Fruit fly (Drosophila melanogaster) whole organism, wandering third instar larva: Measurements from ENCODE around the gene FucT6.
A peak's percentile ranks its signal among the peaks of the same experiment; 100 is the strongest.

Source experiments
- Abd-B ChIP-seq: fragments of >200 bp; optimal IDR thresholded peaks from 2 replicates; lab custom pipeline; 2017; ENCODE audit warnings: missing biosample characterization, missing genetic modification characterization
- CG32264 ChIP-seq: fragments of 200-800 bp; sonication (Bioruptor generic); optimal IDR thresholded peaks from 2 replicates; lab custom pipeline; 2016; ENCODE audit warnings: missing biosample characterization, missing genetic modification characterization
- CrebA ChIP-seq: fragments of 200-800 bp; sonication (Bioruptor generic); optimal IDR thresholded peaks from 2 replicates; lab custom pipeline; 2016; ENCODE audit warnings: missing biosample characterization, mild to moderate bottlenecking, missing genetic modification characterization, borderline replicate concordance
- GATAd ChIP-seq: sonication (Bioruptor generic); optimal IDR thresholded peaks from 2 replicates; lab custom pipeline; 2016; ENCODE audit warnings: missing biosample characterization, missing genetic modification characterization
- HLH106 ChIP-seq: fragments of 200-800 bp; optimal IDR thresholded peaks from 3 replicates; lab custom pipeline; 2019; ENCODE audit warnings: missing biosample characterization, mild to moderate bottlenecking, missing genetic modification characterization, moderate library complexity
- Hr83 ChIP-seq: fragments of 200-300 bp; sonication (Bioruptor generic); optimal IDR thresholded peaks from 2 replicates; lab custom pipeline; 2016; ENCODE audit warnings: missing biosample characterization, mild to moderate bottlenecking, missing genetic modification characterization, moderate library complexity; ENCODE audit not compliant: poor library complexity, severe bottlenecking
- brk ChIP-seq: fragments of 200-800 bp; sonication (Bioruptor generic); optimal IDR thresholded peaks from 2 replicates; lab custom pipeline; 2016; ENCODE audit warnings: missing biosample characterization, mild to moderate bottlenecking, missing genetic modification characterization
- dsf ChIP-seq: sonication (Bioruptor generic); optimal IDR thresholded peaks from 2 replicates; lab custom pipeline; 2016; ENCODE audit warnings: missing biosample characterization, missing genetic modification characterization, borderline replicate concordance
- ey ChIP-seq: fragments of 200-800 bp; sonication (Bioruptor generic); optimal IDR thresholded peaks from 2 replicates; lab custom pipeline; 2016; ENCODE audit warnings: missing biosample characterization, missing genetic modification characterization
- foxo ChIP-seq, 2 experiments: fragments of 200-800 bp; sonication (Bioruptor generic); optimal IDR thresholded peaks; 2 replicates in 1 of 2; 3 replicates in 1 of 2; lab custom pipeline; 2016 to 2017; ENCODE audit warnings: missing biosample characterization in 2 of 2, missing genetic modification characterization in 2 of 2
- fru ChIP-seq: fragments of 200-800 bp; sonication (Bioruptor generic); optimal IDR thresholded peaks from 3 replicates; lab custom pipeline; 2016; ENCODE audit warnings: missing biosample characterization, mild to moderate bottlenecking, missing genetic modification characterization
- psq ChIP-seq: fragments of 200-800 bp; sonication (Bioruptor generic); optimal IDR thresholded peaks from 3 replicates; lab custom pipeline; 2017; ENCODE audit warnings: missing biosample characterization, mild to moderate bottlenecking, missing genetic modification characterization, moderate library complexity
- usp ChIP-seq: fragments of >200 bp; optimal IDR thresholded peaks from 2 replicates; lab custom pipeline; 2017; ENCODE audit warnings: missing biosample characterization, missing genetic modification characterization
- woc ChIP-seq: sonication (Bioruptor generic); optimal IDR thresholded peaks from 2 replicates; lab custom pipeline; 2016; ENCODE audit warnings: missing biosample characterization, mild to moderate bottlenecking, missing genetic modification characterization

- peak; percentile 10 for TF ChIP-seq HLH106
- no peak for TF ChIP-seq GATAd (GFP tag; lab: Kevin White, UChicago)
- no peak for TF ChIP-seq usp (GFP tag; lab: Kevin White, UChicago)
- TF ChIP-seq psq (GFP tag; lab: Kevin White, UChicago): peak; percentile 28
- TF ChIP-seq dsf (GFP tag; lab: Kevin White, UChicago): no peak
- TF ChIP-seq foxo (GFP tag; optimal IDR thresholded peaks at IDR 0.05; lab: Kevin White, UChicago): peak in 1 of 2 experiments; percentile 27
- no peak for TF ChIP-seq Hr83 (GFP tag; lab: Kevin White, UChicago)
- no peak for TF ChIP-seq CG32264 (GFP tag; lab: Kevin White, UChicago)
- TF ChIP-seq brk (GFP tag; lab: Kevin White, UChicago): no peak
- no peak for TF ChIP-seq ey (GFP tag; lab: Kevin White, UChicago)
- peak; percentile 12 for TF ChIP-seq woc (GFP tag; lab: Kevin White, UChicago)
- TF ChIP-seq Abd-B (GFP tag; lab: Kevin White, UChicago): no peak
- TF ChIP-seq fru: peak; percentile 55
- TF ChIP-seq CrebA (GFP tag; lab: Kevin White, UChicago): no peak
Observed at dm6 chrX:11679461-11679860, 30.3 kb downstream of the FucT6 start.
